1 fruit fly cellular context compared by ENCODE assay signal in genomic region chr2L:1006516-1006915, dm6.
TF ChIP-seq lines count a peak whose summit lies in the region.

No protein-coding gene starts in this region.

TF ChIP-seq in whole organism, embryonic, 481 proteins besides CTCF, POLR2A, EP300 and RAD21 (continued from another document):
- TF ChIP-seq Dip2 (GFP tag; IDR thresholded peaks at IDR 0.05; lab: Robert Waterston, UW) = no peak
- TF ChIP-seq nmo (GFP tag; optimal IDR thresholded peaks at IDR 0.05; lab: Kevin White, UChicago) = no peak
- TF ChIP-seq amos (GFP tag; IDR thresholded peaks at IDR 0.05; lab: Robert Waterston, UW; ENCODE audit: partially characterized antibody) = peak; percentile 58
- peak; percentile 32 for TF ChIP-seq CoRest (tag; optimal IDR thresholded peaks at IDR 0.05; lab: Kevin White, UChicago)
- TF ChIP-seq CG8388 (GFP tag; optimal IDR thresholded peaks at IDR 0.05; lab: Kevin White, UChicago) = no peak
- TF ChIP-seq CG14667 (GFP tag; IDR thresholded peaks at IDR 0.05; lab: Robert Waterston, UW) = no peak
- TF ChIP-seq Dp (GFP tag; optimal IDR thresholded peaks at IDR 0.05; lab: Kevin White, UChicago) = peak; percentile 24
- peak in 1 of 2 experiments; percentile 71 for TF ChIP-seq Pdp1 (GFP tag; optimal IDR thresholded peaks at IDR 0.05; lab: Kevin White, UChicago)
- no peak for TF ChIP-seq CG5180 (GFP tag; optimal IDR thresholded peaks at IDR 0.05; lab: Kevin White, UChicago)
- TF ChIP-seq CG6791 (GFP tag; IDR thresholded peaks at IDR 0.05; lab: Robert Waterston, UW; ENCODE audit: partially characterized antibody) = peak; percentile 79
- no peak for TF ChIP-seq Elba2 (GFP tag; optimal IDR thresholded peaks at IDR 0.05; lab: Kevin White, UChicago)
- peak; percentile 9 for TF ChIP-seq sug (tag; optimal IDR thresholded peaks at IDR 0.05; lab: Kevin White, UChicago)
- peak; percentile 36 for TF ChIP-seq Myb (GFP tag; optimal IDR thresholded peaks at IDR 0.05; lab: Kevin White, UChicago)
- TF ChIP-seq ATbp (GFP tag; optimal IDR thresholded peaks at IDR 0.05; lab: Kevin White, UChicago) = no peak
- TF ChIP-seq CG8290 (GFP tag; optimal IDR thresholded peaks at IDR 0.05; lab: Kevin White, UChicago) = no peak
- TF ChIP-seq CG8290 (tag; optimal IDR thresholded peaks at IDR 0.05; lab: Kevin White, UChicago) = peak in 1 of 2 experiments; percentile 39
- TF ChIP-seq H2.0 (GFP tag; IDR thresholded peaks at IDR 0.05; lab: Robert Waterston, UW) = no peak
- TF ChIP-seq CG2199 (GFP tag; IDR thresholded peaks at IDR 0.05; lab: Robert Waterston, UW) = peak; percentile 14; the same call in 1 of the 3 replicates
- peak; percentile 5 for TF ChIP-seq phol (tag; optimal IDR thresholded peaks at IDR 0.05; lab: Kevin White, UChicago)
- no peak for TF ChIP-seq Aef1 (GFP tag; IDR thresholded peaks at IDR 0.05; lab: Robert Waterston, UW)
- no peak for TF ChIP-seq tio (GFP tag; optimal IDR thresholded peaks at IDR 0.05; lab: Kevin White, UChicago)
- TF ChIP-seq gem (tag; optimal IDR thresholded peaks at IDR 0.05; lab: Kevin White, UChicago) = peak; percentile 27
- no peak for TF ChIP-seq bbx (GFP tag; IDR thresholded peaks at IDR 0.05; lab: Robert Waterston, UW; ENCODE audit: partially characterized antibody)
- no peak for TF ChIP-seq cato (GFP tag; optimal IDR thresholded peaks at IDR 0.05; lab: Kevin White, UChicago; ENCODE audit: borderline replicate concordance)
- TF ChIP-seq zf30C (GFP tag; optimal IDR thresholded peaks at IDR 0.05; lab: Kevin White, UChicago) = no peak
- no peak for TF ChIP-seq dysf (GFP tag; IDR thresholded peaks at IDR 0.05; lab: Robert Waterston, UW)
- TF ChIP-seq CG12391 (tag; optimal IDR thresholded peaks at IDR 0.05; lab: Kevin White, UChicago) = peak; percentile 13
- TF ChIP-seq B-H1 (GFP tag; IDR thresholded peaks at IDR 0.05; lab: Robert Waterston, UW) = no peak
- TF ChIP-seq Chrac-16 (GFP tag; optimal IDR thresholded peaks at IDR 0.05; lab: Kevin White, UChicago) = peak; percentile 12
- peak; percentile 45; the same call in 1 of the 3 replicates for TF ChIP-seq Opbp (GFP tag; IDR thresholded peaks at IDR 0.05; lab: Robert Waterston, UW; ENCODE audit: partially characterized antibody)
- TF ChIP-seq CG10979 (tag; optimal IDR thresholded peaks at IDR 0.05; lab: Kevin White, UChicago) = no peak
- TF ChIP-seq CG6689 (GFP tag; IDR thresholded peaks at IDR 0.05; lab: Robert Waterston, UW) = no peak
- no peak for TF ChIP-seq CG17802 (tag; optimal IDR thresholded peaks at IDR 0.05; lab: Kevin White, UChicago)
- TF ChIP-seq CG11456 (GFP tag; IDR thresholded peaks at IDR 0.05; lab: Robert Waterston, UW) = 0 out of 3 replicates have a peak, but pooled peaks have one; percentile 24
- TF ChIP-seq CG15601 (tag; optimal IDR thresholded peaks at IDR 0.05; lab: Kevin White, UChicago) = peak; percentile 6
- TF ChIP-seq Oli (tag; optimal IDR thresholded peaks at IDR 0.05; lab: Kevin White, UChicago) = no peak
- peak; percentile 39 for TF ChIP-seq CG9932 (GFP tag; IDR thresholded peaks at IDR 0.05; lab: Robert Waterston, UW)
- TF ChIP-seq Hr51 (GFP tag; optimal IDR thresholded peaks at IDR 0.05; lab: Kevin White, UChicago) = no peak
- peak; percentile 48; the same call in 1 of the 3 replicates for TF ChIP-seq knrl (GFP tag; IDR thresholded peaks at IDR 0.05; lab: Robert Waterston, UW; ENCODE audit: partially characterized antibody)
- no peak for TF ChIP-seq NC2β (GFP tag; optimal IDR thresholded peaks at IDR 0.05; lab: Kevin White, UChicago)
- no peak for TF ChIP-seq CG8924 (tag; optimal IDR thresholded peaks at IDR 0.05; lab: Kevin White, UChicago)
- no peak for TF ChIP-seq CG9797 (GFP tag; optimal IDR thresholded peaks at IDR 0.05; lab: Kevin White, UChicago)
- no peak for TF ChIP-seq NC2α (GFP tag; optimal IDR thresholded peaks at IDR 0.05; lab: Kevin White, UChicago)
- TF ChIP-seq pzg (GFP tag; optimal IDR thresholded peaks at IDR 0.05; lab: Kevin White, UChicago) = peak; percentile 9
- TF ChIP-seq Tbp (GFP tag; optimal IDR thresholded peaks at IDR 0.05; lab: Kevin White, UChicago) = no peak
- peak; percentile 56 for TF ChIP-seq Bgb (GFP tag; IDR thresholded peaks at IDR 0.05; lab: Robert Waterston, UW; ENCODE audit: partially characterized antibody)
- TF ChIP-seq pita (GFP tag; optimal IDR thresholded peaks at IDR 0.05; lab: Kevin White, UChicago) = peak; percentile 81
- TF ChIP-seq Awh (GFP tag; IDR thresholded peaks at IDR 0.05; lab: Robert Waterston, UW) = no peak
- peak; percentile 76 for TF ChIP-seq CG42726 (GFP tag; IDR thresholded peaks at IDR 0.05; lab: Robert Waterston, UW; ENCODE audit: partially characterized antibody)
- TF ChIP-seq trem (tag; optimal IDR thresholded peaks at IDR 0.05; lab: Kevin White, UChicago) = peak; percentile 89
- peak; percentile 73 for TF ChIP-seq Lhr (GFP tag; optimal IDR thresholded peaks at IDR 0.05; lab: Kevin White, UChicago)
- TF ChIP-seq tna (GFP tag; IDR thresholded peaks at IDR 0.05; lab: Robert Waterston, UW; ENCODE audit: partially characterized antibody) = no peak
- no peak for TF ChIP-seq ham (GFP tag; IDR thresholded peaks at IDR 0.05; lab: Robert Waterston, UW)
- peak; percentile 74 for TF ChIP-seq CG3847 (GFP tag; IDR thresholded peaks at IDR 0.05; lab: Robert Waterston, UW)
- TF ChIP-seq CG8478 (optimal IDR thresholded peaks at IDR 0.05; lab: Kevin White, UChicago) = peak; percentile 59
- no peak for TF ChIP-seq lilli (GFP tag; optimal IDR thresholded peaks at IDR 0.05; lab: Kevin White, UChicago)
- TF ChIP-seq CG32532 (GFP tag; IDR thresholded peaks at IDR 0.05; lab: Robert Waterston, UW) = peak; percentile 4; the same call in 1 of the 2 replicates
- no peak for TF ChIP-seq bab2 (GFP tag; optimal IDR thresholded peaks at IDR 0.05; lab: Kevin White, UChicago)
- peak; percentile 54 for TF ChIP-seq Dbx (GFP tag; IDR thresholded peaks at IDR 0.05; lab: Robert Waterston, UW)
- TF ChIP-seq CG8359 (GFP tag; optimal IDR thresholded peaks at IDR 0.05; lab: Kevin White, UChicago; ENCODE audit: borderline replicate concordance) = no peak
- no peak for TF ChIP-seq Fer1 (GFP tag; optimal IDR thresholded peaks at IDR 0.05; lab: Kevin White, UChicago)
- peak; percentile 13; the same call in 1 of the 2 replicates for TF ChIP-seq CG13287 (GFP tag; IDR thresholded peaks at IDR 0.05; lab: Robert Waterston, UW; ENCODE audit: partially characterized antibody)
